Fruit fly (Drosophila melanogaster) whole organism, embryonic: ENCODE measurements around the gene CG6709.

Experiments
- CG10147 ChIP-seq: fragments of 200-800 bp; sonication (Bioruptor generic); optimal IDR thresholded peaks from 2 replicates; lab custom pipeline; 2019; ENCODE audit warnings: missing biosample characterization, mild to moderate bottlenecking, missing genetic modification characterization, moderate library complexity
- CG10209 ChIP-seq: fragments of 200-800 bp; sonication (Bioruptor generic); optimal IDR thresholded peaks from 3 replicates; lab custom pipeline; 2017; ENCODE audit warnings: missing biosample characterization, mild to moderate bottlenecking, missing genetic modification characterization, missing genetic modification reagents
- CG10366 ChIP-seq: fragments of 200-800 bp; sonication (Bioruptor generic); IDR thresholded peaks from 2 replicates; pipeline ENCODE4 v1.3.6; 2022; ENCODE audit warnings: missing biosample characterization, missing genetic modification characterization
- CG10431 ChIP-seq: fragments of 200-800 bp; sonication (Bioruptor generic); optimal IDR thresholded peaks from 3 replicates; lab custom pipeline; 2018; ENCODE audit warnings: missing biosample characterization, mild to moderate bottlenecking, missing genetic modification characterization
- CG10654 ChIP-seq: fragments of 200-800 bp; sonication (Bioruptor generic); optimal IDR thresholded peaks from 2 replicates; lab custom pipeline; 2016; ENCODE audit warnings: missing biosample characterization, missing genetic modification characterization
- CG10979 ChIP-seq: fragments of 200-800 bp; sonication (Bioruptor generic); optimal IDR thresholded peaks from 2 replicates; lab custom pipeline; 2018; ENCODE audit warnings: missing biosample characterization, mild to moderate bottlenecking, missing genetic modification characterization, moderate library complexity
- CG14965 ChIP-seq: fragments of 200-800 bp; sonication (Bioruptor generic); optimal IDR thresholded peaks from 2 replicates; lab custom pipeline; 2016; ENCODE audit warnings: missing biosample characterization, missing genetic modification characterization, borderline replicate concordance
- CG1647 ChIP-seq: fragments of 200-800 bp; sonication (Bioruptor generic); optimal IDR thresholded peaks from 3 replicates; lab custom pipeline; 2016; ENCODE audit warnings: missing biosample characterization, missing genetic modification characterization
- CG18764 ChIP-seq: fragments of 200-800 bp; sonication (Bioruptor generic); optimal IDR thresholded peaks from 3 replicates; lab custom pipeline; 2016; ENCODE audit warnings: missing biosample characterization, missing genetic modification characterization
- CG2116 ChIP-seq: fragments of 200-800 bp; sonication (Bioruptor generic); optimal IDR thresholded peaks from 3 replicates; lab custom pipeline; 2018; ENCODE audit warnings: missing biosample characterization, mild to moderate bottlenecking, missing genetic modification characterization
- CG2712 ChIP-seq: fragments of 200-800 bp; optimal IDR thresholded peaks from 3 replicates; lab custom pipeline; 2019; ENCODE audit warnings: missing biosample characterization, mild to moderate bottlenecking, missing genetic modification characterization, moderate library complexity
- CG30403 ChIP-seq: fragments of 200-800 bp; sonication (Bioruptor generic); optimal IDR thresholded peaks from 3 replicates; lab custom pipeline; 2016; ENCODE audit warnings: missing biosample characterization, missing genetic modification characterization
- CG30431 ChIP-seq: fragments of 200-800 bp; sonication (Bioruptor generic); optimal IDR thresholded peaks from 2 replicates; lab custom pipeline; 2017; ENCODE audit warnings: missing biosample characterization, missing genetic modification characterization
- CG3407 ChIP-seq: fragments of 200-800 bp; sonication (Bioruptor generic); optimal IDR thresholded peaks from 2 replicates; lab custom pipeline; 2018; ENCODE audit warnings: missing biosample characterization, mild to moderate bottlenecking, missing genetic modification characterization
- CG42726 ChIP-seq: fragments of 200-800 bp; sonication (Bioruptor generic); IDR thresholded peaks from 2 replicates; pipeline ENCODE4 v1.3.6; 2022; ENCODE audit warnings: missing biosample characterization, missing genetic modification characterization; ENCODE audit not compliant: partially characterized antibody
- CG4820 ChIP-seq: fragments of 200-800 bp; sonication (Bioruptor generic); optimal IDR thresholded peaks from 3 replicates; lab custom pipeline; 2016; ENCODE audit warnings: missing biosample characterization, missing genetic modification characterization
- CG5953 ChIP-seq: fragments of 200-800 bp; sonication (Bioruptor generic); IDR thresholded peaks from 2 replicates; pipeline ENCODE4 v1.3.6; 2022; ENCODE audit warnings: missing biosample characterization, missing genetic modification characterization
- CG6813 ChIP-seq: fragments of 200-800 bp; sonication (Bioruptor generic); optimal IDR thresholded peaks from 2 replicates; lab custom pipeline; 2017; ENCODE audit warnings: missing biosample characterization, missing genetic modification characterization, mild to moderate bottlenecking, moderate library complexity, missing genetic modification reagents
- CG8388 ChIP-seq: fragments of 200-800 bp; sonication (Bioruptor generic); optimal IDR thresholded peaks from 2 replicates; lab custom pipeline; 2019; ENCODE audit warnings: missing biosample characterization, mild to moderate bottlenecking, missing genetic modification characterization, moderate library complexity
- D19A ChIP-seq: fragments of 200-800 bp; optimal IDR thresholded peaks from 3 replicates; lab custom pipeline; 2019; ENCODE audit warnings: missing biosample characterization, mild to moderate bottlenecking, missing genetic modification characterization, moderate library complexity
- Drgx ChIP-seq: fragments of 200-800 bp; sonication (Bioruptor generic); IDR thresholded peaks from 2 replicates; pipeline ENCODE4 v1.3.6; 2022; ENCODE audit warnings: missing biosample characterization, missing genetic modification characterization
- E2f2 ChIP-seq: fragments of 200-800 bp; sonication (Bioruptor generic); IDR thresholded peaks from 2 replicates; pipeline ENCODE4 v1.3.6; 2022; ENCODE audit warnings: missing biosample characterization, missing genetic modification characterization
- HLH4C ChIP-seq: fragments of 200-800 bp; sonication (Bioruptor generic); IDR thresholded peaks from 3 replicates; pipeline ENCODE4 v1.3.6; 2022; ENCODE audit warnings: missing biosample characterization, missing genetic modification characterization; ENCODE audit not compliant: partially characterized antibody
- HLHmδ ChIP-seq: fragments of 200-800 bp; sonication (Bioruptor generic); optimal IDR thresholded peaks from 2 replicates; lab custom pipeline; 2018; ENCODE audit warnings: missing biosample characterization, mild to moderate bottlenecking, missing genetic modification characterization, moderate library complexity
- Hey ChIP-seq: fragments of 200-800 bp; sonication (Bioruptor generic); optimal IDR thresholded peaks from 3 replicates; lab custom pipeline; 2018; ENCODE audit warnings: missing biosample characterization, mild to moderate bottlenecking, missing genetic modification characterization
- HmgD ChIP-seq: fragments of 200-800 bp; sonication (Bioruptor generic); optimal IDR thresholded peaks from 3 replicates; lab custom pipeline; 2016; ENCODE audit warnings: missing biosample characterization, missing genetic modification characterization
- Hmx ChIP-seq: fragments of 200-800 bp; sonication (Bioruptor generic); optimal IDR thresholded peaks from 2 replicates; lab custom pipeline; 2016; ENCODE audit warnings: missing biosample characterization, missing genetic modification characterization
- Mrtf ChIP-seq: fragments of 200-800 bp; sonication (Bioruptor generic); IDR thresholded peaks from 3 replicates; pipeline ENCODE4 v1.3.6; 2022; ENCODE audit warnings: missing biosample characterization, missing genetic modification characterization
- Optix ChIP-seq: fragments of 200-800 bp; sonication (Bioruptor generic); IDR thresholded peaks from 3 replicates; pipeline ENCODE4 v1.3.6; 2022; ENCODE audit warnings: missing biosample characterization, missing genetic modification characterization
- Scr ChIP-seq: fragments of 200-800 bp; sonication (Bioruptor generic); IDR thresholded peaks from 2 replicates; pipeline ENCODE4 v1.3.6; 2022; ENCODE audit warnings: missing biosample characterization, missing genetic modification characterization; ENCODE audit not compliant: partially characterized antibody
- Stat92E ChIP-seq, 3 experiments: fragments of >200 bp in 2 of 3; fragments of 200-800 bp in 1 of 3; sonication (Bioruptor generic) in 1 of 3; optimal IDR thresholded peaks; 2 replicates each; lab custom pipeline; 2017 to 2019; ENCODE audit warnings: missing biosample characterization in 3 of 3, missing genetic modification characterization in 3 of 3, mild to moderate bottlenecking in 1 of 3, moderate library complexity in 1 of 3
- TFAM ChIP-seq: fragments of 200-800 bp; sonication (Bioruptor generic); optimal IDR thresholded peaks from 2 replicates; lab custom pipeline; 2017; ENCODE audit warnings: missing biosample characterization, missing genetic modification characterization, inconsistent platforms
- ara ChIP-seq: fragments of 200-800 bp; sonication (Bioruptor generic); IDR thresholded peaks from 2 replicates; pipeline ENCODE4 v1.3.6; 2022; ENCODE audit warnings: missing biosample characterization, missing genetic modification characterization
- az2 ChIP-seq: fragments of 200-800 bp; sonication (Bioruptor generic); optimal IDR thresholded peaks from 3 replicates; lab custom pipeline; 2016; ENCODE audit warnings: missing biosample characterization, missing genetic modification characterization
- btn ChIP-seq: fragments of 200-800 bp; sonication (Bioruptor generic); optimal IDR thresholded peaks from 2 replicates; lab custom pipeline; 2016; ENCODE audit warnings: missing biosample characterization, missing genetic modification characterization
- cad ChIP-seq: fragments of >200 bp; optimal IDR thresholded peaks from 2 replicates; lab custom pipeline; 2017; ENCODE audit warnings: missing biosample characterization, missing genetic modification characterization
- chm ChIP-seq: fragments of 200-800 bp; sonication (Bioruptor generic); IDR thresholded peaks from 2 replicates; pipeline ENCODE4 v1.3.6; 2022; ENCODE audit warnings: missing biosample characterization, missing genetic modification characterization
- ci ChIP-seq: fragments of 200-800 bp; sonication (Bioruptor generic); IDR thresholded peaks from 3 replicates; pipeline ENCODE4 v1.3.6; 2022; ENCODE audit warnings: missing biosample characterization, missing genetic modification characterization
- fd96Cb ChIP-seq: fragments of 200-800 bp; sonication (Bioruptor generic); optimal IDR thresholded peaks from 2 replicates; lab custom pipeline; 2018; ENCODE audit warnings: missing biosample characterization, mild to moderate bottlenecking, missing genetic modification characterization, moderate library complexity
- gro ChIP-seq: fragments of 200-800 bp; sonication (Bioruptor generic); optimal IDR thresholded peaks from 2 replicates; lab custom pipeline; 2016; ENCODE audit warnings: missing biosample characterization, missing genetic modification characterization
- gt ChIP-seq: fragments of 200-800 bp; sonication (Bioruptor generic); IDR thresholded peaks from 2 replicates; pipeline ENCODE4 v1.3.6; 2022; ENCODE audit warnings: missing biosample characterization, missing genetic modification characterization
- hb ChIP-seq: fragments of 200-800 bp; sonication (Bioruptor generic); IDR thresholded peaks from 3 replicates; pipeline ENCODE4 v1.3.6; 2022; ENCODE audit warnings: missing biosample characterization, missing genetic modification characterization; ENCODE audit not compliant: partially characterized antibody
- hth ChIP-seq: fragments of >200 bp; optimal IDR thresholded peaks from 2 replicates; lab custom pipeline; 2017; ENCODE audit warnings: inconsistent platforms
- knrl ChIP-seq: fragments of 200-800 bp; sonication (Bioruptor generic); IDR thresholded peaks from 3 replicates; pipeline ENCODE4 v1.3.6; 2022; ENCODE audit warnings: missing biosample characterization, missing genetic modification characterization; ENCODE audit not compliant: partially characterized antibody
- lbe ChIP-seq: fragments of 200-800 bp; sonication (Bioruptor generic); optimal IDR thresholded peaks from 2 replicates; lab custom pipeline; 2016; ENCODE audit warnings: missing biosample characterization, mild to moderate bottlenecking, missing genetic modification characterization
- pb ChIP-seq: fragments of 200-800 bp; sonication (Bioruptor generic); optimal IDR thresholded peaks from 3 replicates; lab custom pipeline; 2016; ENCODE audit warnings: missing biosample characterization, missing genetic modification characterization
- sd ChIP-seq: fragments of 200-800 bp; sonication (Bioruptor generic); optimal IDR thresholded peaks from 3 replicates; lab custom pipeline; 2018; ENCODE audit warnings: missing biosample characterization, mild to moderate bottlenecking, missing genetic modification characterization, moderate library complexity
- slbo ChIP-seq: fragments of 200-800 bp; sonication (Bioruptor generic); IDR thresholded peaks from 2 replicates; pipeline ENCODE4 v1.3.6; 2022; ENCODE audit warnings: missing biosample characterization, missing genetic modification characterization
- sna ChIP-seq: fragments of 200-800 bp; sonication (Bioruptor generic); IDR thresholded peaks from 2 replicates; pipeline ENCODE4 v1.3.6; 2022; ENCODE audit warnings: missing biosample characterization, missing genetic modification characterization; ENCODE audit not compliant: partially characterized antibody
- tio ChIP-seq: fragments of 200-800 bp; sonication (Bioruptor generic); optimal IDR thresholded peaks from 2 replicates; lab custom pipeline; 2017; ENCODE audit warnings: missing biosample characterization, missing genetic modification characterization, inconsistent platforms

Gene CG6709

DNA sequence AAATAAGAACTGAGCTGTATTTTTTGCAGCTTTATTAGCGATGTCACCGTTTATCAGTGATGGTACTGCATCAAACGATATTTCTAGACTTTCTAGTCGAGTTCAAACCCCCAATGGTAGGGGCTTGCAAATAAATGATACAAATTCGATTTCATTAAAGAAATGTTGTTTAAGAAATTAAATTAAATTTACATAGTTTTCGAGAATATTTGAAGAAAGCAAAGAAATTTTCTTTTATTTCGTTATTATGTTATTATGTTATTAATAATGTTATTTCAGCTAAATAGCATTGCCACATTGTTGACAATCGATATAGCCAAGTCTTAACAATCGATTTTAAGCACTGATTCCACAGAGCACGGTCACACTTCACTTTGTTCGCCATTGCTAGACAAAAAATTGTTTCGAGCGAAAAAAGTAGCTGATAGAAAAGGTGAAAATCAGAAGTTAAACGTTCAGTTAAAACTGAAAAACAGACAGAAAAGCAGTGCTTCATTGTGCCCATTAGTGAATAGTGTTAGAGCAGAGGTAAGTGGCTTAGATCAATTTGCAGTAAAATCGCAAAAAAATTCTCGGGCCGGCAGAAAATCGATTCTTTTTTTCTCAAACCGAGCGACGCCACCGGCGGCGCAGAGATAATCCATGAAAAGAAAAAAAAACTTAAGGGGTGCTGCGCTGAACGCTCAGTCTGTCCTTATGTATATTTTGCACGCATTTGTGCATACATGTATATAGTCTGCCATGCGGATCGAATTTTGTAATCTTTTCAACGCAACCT is 30.1 kb downstream of the CG6709 start, which contains the start of the genes iPLA2-VIA and Ciz1 (continued):
- no peak for TF ChIP-seq pb (GFP tag; lab: Kevin White, UChicago)
- TF ChIP-seq CG14965 (GFP tag; lab: Kevin White, UChicago) = no peak
- no peak for TF ChIP-seq Hey (tag; lab: Kevin White, UChicago)
- TF ChIP-seq CG2712 = peak; percentile 61
- no peak for TF ChIP-seq CG8388 (GFP tag; lab: Kevin White, UChicago)
- no peak for TF ChIP-seq gro (GFP tag; lab: Kevin White, UChicago)
- no peak for TF ChIP-seq Drgx
- no peak for TF ChIP-seq tio (GFP tag; lab: Kevin White, UChicago)
- TF ChIP-seq CG10431 = no peak
- peak; percentile 52; the same call in 1 of the 2 replicates for TF ChIP-seq slbo (GFP tag; lab: Robert Waterston, UW)
- no peak for TF ChIP-seq CG10654 (GFP tag; lab: Kevin White, UChicago)
- no peak for TF ChIP-seq Stat92E (GFP tag; optimal IDR thresholded peaks at IDR 0.05; lab: Kevin White, UChicago)
- TF ChIP-seq CG4820 = no peak
- TF ChIP-seq TFAM = no peak
- no peak for TF ChIP-seq gt (GFP tag; lab: Robert Waterston, UW)
- TF ChIP-seq HLHmδ (GFP tag; lab: Kevin White, UChicago) = no peak
- no peak for TF ChIP-seq CG3407
- peak; percentile 89 for TF ChIP-seq CG2116
- no peak for TF ChIP-seq CG6813 (GFP tag; lab: Kevin White, UChicago)
- no peak for TF ChIP-seq Mrtf (GFP tag; lab: Robert Waterston, UW)
- TF ChIP-seq Hmx (GFP tag; lab: Kevin White, UChicago) = no peak
- TF ChIP-seq Optix = no peak
- TF ChIP-seq HLH4C (GFP tag; lab: Robert Waterston, UW) = peak; percentile 68
- TF ChIP-seq ara (GFP tag; lab: Robert Waterston, UW) = no peak
- no peak for TF ChIP-seq D19A (tag; lab: Kevin White, UChicago)
- no peak for TF ChIP-seq CG10147 (GFP tag; lab: Kevin White, UChicago)
- no peak for TF ChIP-seq az2
- no peak for TF ChIP-seq fd96Cb (tag; lab: Kevin White, UChicago)
- TF ChIP-seq CG10979 = peak; percentile 14
- no peak for TF ChIP-seq CG10209 (GFP tag; lab: Kevin White, UChicago)
- TF ChIP-seq CG10366 (GFP tag; lab: Robert Waterston, UW) = no peak
- TF ChIP-seq CG42726 = 0 out of 2 replicates have a peak, but pooled peaks have one; percentile 47
- no peak for TF ChIP-seq chm
- peak; percentile 51 for TF ChIP-seq CG30403 (GFP tag; lab: Kevin White, UChicago)
- TF ChIP-seq sd = no peak
- no peak for TF ChIP-seq btn
- no peak for TF ChIP-seq CG5953 (GFP tag; lab: Robert Waterston, UW)
- TF ChIP-seq cad (GFP tag; lab: Kevin White, UChicago) = no peak
- TF ChIP-seq ci (GFP tag; lab: Robert Waterston, UW) = no peak
- peak; percentile 16 for TF ChIP-seq CG1647 (GFP tag; lab: Kevin White, UChicago)
- peak; percentile 65; the same call in 1 of the 2 replicates for TF ChIP-seq sna (GFP tag; lab: Robert Waterston, UW)
- TF ChIP-seq hb (GFP tag; lab: Robert Waterston, UW) = peak; percentile 71
- TF ChIP-seq E2f2 = no peak
- TF ChIP-seq CG30431 (GFP tag; lab: Kevin White, UChicago) = no peak
- TF ChIP-seq knrl (GFP tag; lab: Robert Waterston, UW) = peak; percentile 91
- peak; percentile 3 for TF ChIP-seq lbe (GFP tag; lab: Kevin White, UChicago)
- TF ChIP-seq Scr (GFP tag; lab: Robert Waterston, UW) = peak; percentile 89
- no peak for TF ChIP-seq hth (lab: Kevin White, UChicago)
- TF ChIP-seq HmgD (GFP tag; lab: Kevin White, UChicago) = no peak
- TF ChIP-seq CG18764 = no peak
